Fruit fly (Drosophila melanogaster): ENCODE results near the gene CG11630.
A peak's percentile ranks its signal among the peaks of the same experiment; 100 is the strongest.

CG11630 gene

dm6 chr2L:21810098-21810497 lies 26.2 kb upstream of the CG11630 start:
- TF ChIP-seq CG9948 (tag; optimal IDR thresholded peaks at IDR 0.05) (no peak), CG8301 (tag; optimal IDR thresholded peaks at IDR 0.05) (no peak), D1 (tag; optimal IDR thresholded peaks at IDR 0.05) (no peak), Pif1A (GFP tag; optimal IDR thresholded peaks at IDR 0.05) (no peak), CG8159 (tag; optimal IDR thresholded peaks at IDR 0.05) (no peak), CG17806 (tag; optimal IDR thresholded peaks at IDR 0.05) (no peak), CG15710 (tag; optimal IDR thresholded peaks at IDR 0.05) (no peak), gl (tag; optimal IDR thresholded peaks at IDR 0.05) (no peak), fd96Ca (GFP tag; IDR thresholded peaks at IDR 0.05) (no peak), CG10348 (GFP tag; IDR thresholded peaks at IDR 0.05) (no peak), CG4496 (GFP tag; IDR thresholded peaks at IDR 0.05) (no peak), CG14655 (GFP tag; optimal IDR thresholded peaks at IDR 0.05) (no peak), CG32121 (GFP tag; IDR thresholded peaks at IDR 0.05) (no peak)

dm6 chr2L:21806875-21807274 lies 23.0 kb upstream of the CG11630 start:
- no peak for TF ChIP-seq CG10348 (GFP tag; IDR thresholded peaks at IDR 0.05)
- no peak for TF ChIP-seq CG32121 (GFP tag; IDR thresholded peaks at IDR 0.05)
- TF ChIP-seq CG14655 (GFP tag; optimal IDR thresholded peaks at IDR 0.05), result no peak
- no peak for TF ChIP-seq CG15710 (tag; optimal IDR thresholded peaks at IDR 0.05)
- no peak for TF ChIP-seq CG9948 (tag; optimal IDR thresholded peaks at IDR 0.05)
- no peak for TF ChIP-seq Pif1B (GFP tag; optimal IDR thresholded peaks at IDR 0.05)
- TF ChIP-seq gl (tag; optimal IDR thresholded peaks at IDR 0.05), result no peak

dm6 chr2L:21806359-21806758 lies 22.5 kb upstream of the CG11630 start:
- no peak for TF ChIP-seq CG10348 (GFP tag; IDR thresholded peaks at IDR 0.05)
- no peak for TF ChIP-seq Ets98B (GFP tag; IDR thresholded peaks at IDR 0.05)

- TF ChIP-seq fd96Ca (GFP tag; IDR thresholded peaks at IDR 0.05) (no peak), Pif1B (GFP tag; optimal IDR thresholded peaks at IDR 0.05) (no peak), CG34367 (tag; optimal IDR thresholded peaks at IDR 0.05) (no peak), D1 (tag; optimal IDR thresholded peaks at IDR 0.05) (no peak), CG17806 (tag; optimal IDR thresholded peaks at IDR 0.05) (no peak), EcR (GFP tag; optimal IDR thresholded peaks at IDR 0.05) (peak; percentile 1), CG32121 (GFP tag; IDR thresholded peaks at IDR 0.05) (no peak), gl (tag; optimal IDR thresholded peaks at IDR 0.05) (no peak)
Observed at dm6 chr2L:21804105-21804504, 20.2 kb upstream of the CG11630 start.

dm6 chr2L:21795342-21795874 lies 11.5 kb upstream of the CG11630 start, which contains the start of gene CG31612:
TSS of gene CG31612 (minus strand) at chr2L:21795447.
- no peak for TF ChIP-seq CG9948 (tag; optimal IDR thresholded peaks at IDR 0.05)
- no peak for TF ChIP-seq D1 (tag; optimal IDR thresholded peaks at IDR 0.05)
- TF ChIP-seq Snoo (tag; optimal IDR thresholded peaks at IDR 0.05), result no peak
- TF ChIP-seq Pif1B (GFP tag; optimal IDR thresholded peaks at IDR 0.05), result no peak
- TF ChIP-seq EcR (GFP tag; optimal IDR thresholded peaks at IDR 0.05), result no peak
- TF ChIP-seq CG32121 (GFP tag; IDR thresholded peaks at IDR 0.05), result no peak
- TF ChIP-seq gl (tag; optimal IDR thresholded peaks at IDR 0.05), result no peak
- no peak; the same call in 2 of the 3 replicates for TF ChIP-seq CG4496 (GFP tag; IDR thresholded peaks at IDR 0.05)
- no peak for TF ChIP-seq CG17806 (tag; optimal IDR thresholded peaks at IDR 0.05)
- TF ChIP-seq CG14655 (GFP tag; optimal IDR thresholded peaks at IDR 0.05), result no peak
- TF ChIP-seq CG15710 (tag; optimal IDR thresholded peaks at IDR 0.05), result no peak
- TF ChIP-seq fd96Ca (GFP tag; IDR thresholded peaks at IDR 0.05), result no peak
- TF ChIP-seq rn (GFP tag; IDR thresholded peaks at IDR 0.05), result no peak
- TF ChIP-seq CG34367 (tag; optimal IDR thresholded peaks at IDR 0.05), result no peak
- TF ChIP-seq CG8301 (tag; optimal IDR thresholded peaks at IDR 0.05), result no peak
- TF ChIP-seq Ets98B (GFP tag; IDR thresholded peaks at IDR 0.05), result no peak
- no peak for TF ChIP-seq CG13204 (GFP tag; optimal IDR thresholded peaks at IDR 0.05)
- no peak for TF ChIP-seq CG12605 (GFP tag; IDR thresholded peaks at IDR 0.05)

- TF ChIP-seq CG32121 (GFP tag; IDR thresholded peaks at IDR 0.05) (peak; percentile 97), Ets98B (GFP tag; IDR thresholded peaks at IDR 0.05) (peak; percentile 95; the same call in 1 of the 2 replicates), CG8301 (tag; optimal IDR thresholded peaks at IDR 0.05) (peak; percentile 97), fd96Ca (GFP tag; IDR thresholded peaks at IDR 0.05) (peak; percentile 97), CG17806 (tag; optimal IDR thresholded peaks at IDR 0.05) (peak; percentile 96), Snoo (tag; optimal IDR thresholded peaks at IDR 0.05) (peak; percentile 98), CG8159 (tag; optimal IDR thresholded peaks at IDR 0.05) (peak; percentile 97), CG12605 (GFP tag; IDR thresholded peaks at IDR 0.05) (peak; percentile 95), CG10348 (GFP tag; IDR thresholded peaks at IDR 0.05) (peak; percentile 86), Pif1B (GFP tag; optimal IDR thresholded peaks at IDR 0.05) (peak; percentile 97), CG4496 (GFP tag; IDR thresholded peaks at IDR 0.05) (no peak), CG9948 (tag; optimal IDR thresholded peaks at IDR 0.05) (peak; percentile 96), CG13204 (GFP tag; optimal IDR thresholded peaks at IDR 0.05) (peak; percentile 92), rn (GFP tag; IDR thresholded peaks at IDR 0.05) (peak; percentile 89), CG14655 (GFP tag; optimal IDR thresholded peaks at IDR 0.05) (peak; percentile 96), D1 (tag; optimal IDR thresholded peaks at IDR 0.05) (peak; percentile 85), CG34367 (tag; optimal IDR thresholded peaks at IDR 0.05) (peak; percentile 96), gl (tag; optimal IDR thresholded peaks at IDR 0.05) (peak; percentile 91), Pif1A (GFP tag; optimal IDR thresholded peaks at IDR 0.05) (peak; percentile 97), EcR (GFP tag; optimal IDR thresholded peaks at IDR 0.05) (no peak), CG15710 (tag; optimal IDR thresholded peaks at IDR 0.05) (peak; percentile 97)
Observed at dm6 chr2L:21794547-21795341, 10.9 kb upstream of the CG11630 start.
